Worm (Caenorhabditis elegans) whole organism, L4 larva: Measurements from ENCODE around the gene F35H10.3.

Experiments
- ZK546.5 ChIP-seq, 2 experiments: sonication (generic microtip); optimal IDR thresholded peaks; 2 replicates each; lab custom pipeline; 2017; ENCODE audit warnings: missing biosample characterization in 2 of 2, missing genetic modification characterization in 2 of 2
- daf-8 ChIP-seq: fragments of 200-800 bp; sonication (Bioruptor generic); IDR thresholded peaks from 2 replicates; pipeline ENCODE4 v1.3.6; 2022; ENCODE audit warnings: missing genetic modification characterization, missing compliant biosample characterization
- lir-3 ChIP-seq: sonication (generic microtip); optimal IDR thresholded peaks from 2 replicates; lab custom pipeline; 2016; ENCODE audit warnings: mild to moderate bottlenecking, missing genetic modification characterization, missing compliant biosample characterization
- mdl-1 ChIP-seq, 2 experiments: fragments of 150-350 bp in 1 of 2; sonication (generic microtip) in 1 of 2; optimal IDR thresholded peaks; 2 replicates each; lab custom pipeline; 2014 to 2017; ENCODE audit warnings: missing biosample characterization in 2 of 2, missing genetic modification characterization in 2 of 2
- nhr-237 ChIP-seq: sonication (generic microtip); optimal IDR thresholded peaks from 2 replicates; lab custom pipeline; 2017; ENCODE audit warnings: missing biosample characterization, missing genetic modification characterization
- nhr-25 ChIP-seq: sonication (generic microtip); optimal IDR thresholded peaks from 2 replicates; lab custom pipeline; 2017; ENCODE audit warnings: missing genetic modification characterization, mild to moderate bottlenecking, missing compliant biosample characterization, antibody characterized with exemption, moderate library complexity, borderline replicate concordance; ENCODE audit not compliant: insufficient read depth
- pqm-1 ChIP-seq: sonication (generic microtip); optimal IDR thresholded peaks from 2 replicates; lab custom pipeline; 2017; ENCODE audit warnings: missing biosample characterization, missing genetic modification characterization
- skn-1 ChIP-seq: fragments of 150-350 bp; optimal IDR thresholded peaks from 2 replicates; lab custom pipeline; 2014; ENCODE audit warnings: missing biosample characterization, missing genetic modification characterization
- unc-39 ChIP-seq: sonication (generic microtip); optimal IDR thresholded peaks from 2 replicates; lab custom pipeline; 2017; ENCODE audit warnings: missing biosample characterization, missing genetic modification characterization

DNA sequence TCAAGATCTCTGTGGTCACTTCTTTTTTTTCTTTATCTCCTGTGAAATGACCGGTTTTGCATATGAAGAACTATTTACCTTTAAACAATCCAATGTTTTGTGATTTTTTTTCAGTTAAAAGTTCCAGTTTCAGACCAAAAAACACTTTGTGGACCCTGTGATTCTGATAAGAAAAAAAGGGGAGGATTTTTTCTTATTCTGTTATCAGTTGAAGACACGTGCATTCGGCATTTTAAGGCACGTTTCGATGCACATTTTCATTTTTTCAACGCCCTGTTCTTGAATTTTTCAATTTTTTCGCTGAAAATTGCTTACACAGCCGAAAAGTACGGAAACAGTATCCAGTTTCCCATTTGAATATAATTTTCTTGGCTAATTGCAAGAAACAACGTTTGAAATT is 40.5 kb downstream of the F35H10.3 start, which contains the start of gene aagr-1:
- TF ChIP-seq skn-1 (tag; lab: Kevin White, UChicago): no peak
- TF ChIP-seq nhr-25 (tag; lab: Kevin White, UChicago): no peak
- no peak for TF ChIP-seq ZK546.5 (tag; optimal IDR thresholded peaks at IDR 0.05; lab: Kevin White, UChicago)
- no peak for TF ChIP-seq unc-39 (tag; lab: Kevin White, UChicago)
- TF ChIP-seq lir-3 (tag; lab: Kevin White, UChicago): no peak
- TF ChIP-seq nhr-237 (tag; lab: Kevin White, UChicago): no peak
- peak in 1 of 2 experiments; percentile 53 for TF ChIP-seq mdl-1 (tag; optimal IDR thresholded peaks at IDR 0.05; lab: Kevin White, UChicago)
- TF ChIP-seq pqm-1: peak; percentile 34
- TF ChIP-seq daf-8 (GFP tag; lab: Robert Waterston, UW): no peak
